Worm (Caenorhabditis elegans) whole organism, L1 larva: ENCODE measurements around the gene F22E5.22.
A peak's percentile ranks its signal among the peaks of the same experiment; 100 is the strongest.
"Not testable (repeated sequence)": the region's sequence is repeated elsewhere in the genome, so short reads cannot be mapped to it uniquely, and the experiment has no call there.

ENCODE experiments used
- C04F5.9 ChIP-seq: sonication (generic microtip); optimal IDR thresholded peaks from 2 replicates; lab custom pipeline; 2016; ENCODE audit warnings: missing genetic modification characterization, missing compliant biosample characterization
- C16A3.4 ChIP-seq: fragments of 150-350 bp; optimal IDR thresholded peaks from 2 replicates; lab custom pipeline; 2014; ENCODE audit warnings: missing biosample characterization, missing genetic modification characterization
- F16B12.6 ChIP-seq: fragments of 150-350 bp; optimal IDR thresholded peaks from 2 replicates; lab custom pipeline; 2014; ENCODE audit warnings: missing biosample characterization, missing genetic modification characterization
- ama-1 ChIP-seq: fragments of 150-350 bp; optimal IDR thresholded peaks from 2 replicates; lab custom pipeline; 2014
- ceh-82 ChIP-seq, 3 experiments: fragments of 150-350 bp in 1 of 3; sonication (generic microtip) in 2 of 3; optimal IDR thresholded peaks; 2 replicates each; lab custom pipeline; 2014 to 2017; ENCODE audit warnings: missing biosample characterization in 3 of 3, missing genetic modification characterization in 3 of 3
- ceh-90 ChIP-seq: sonication (generic microtip); optimal IDR thresholded peaks from 2 replicates; lab custom pipeline; 2016; ENCODE audit warnings: missing genetic modification characterization, missing compliant biosample characterization
- dsc-1 ChIP-seq: sonication (generic microtip); optimal IDR thresholded peaks from 2 replicates; lab custom pipeline; 2016; ENCODE audit warnings: mild to moderate bottlenecking, missing genetic modification characterization, missing compliant biosample characterization
- efl-1 ChIP-seq, 4 experiments: fragments of 150-350 bp; optimal IDR thresholded peaks in 3 of 4; peaks in 1 of 4; 1 replicate in 1 of 4; 2 replicates in 3 of 4; lab custom pipeline; 2014; ENCODE audit warnings: missing biosample characterization in 2 of 4, missing genetic modification characterization in 2 of 4, missing genetic modification reagents in 2 of 4
- egl-27 ChIP-seq, 2 experiments: fragments of 150-350 bp in 1 of 2; sonication (generic microtip); optimal IDR thresholded peaks; 3 replicates each; lab custom pipeline; 2017 to 2018; ENCODE audit warnings: missing biosample characterization in 2 of 2, missing genetic modification characterization in 2 of 2, missing genetic modification reagents in 2 of 2
- elt-2 ChIP-seq: sonication (generic microtip); optimal IDR thresholded peaks from 2 replicates; lab custom pipeline; 2016; ENCODE audit warnings: missing genetic modification characterization, mild to moderate bottlenecking, inconsistent platforms, missing compliant biosample characterization, missing genetic modification reagents
- fkh-10 ChIP-seq: sonication (generic microtip); optimal IDR thresholded peaks from 2 replicates; lab custom pipeline; 2017; ENCODE audit warnings: missing biosample characterization, missing genetic modification reagents, missing genetic modification characterization
- fos-1 ChIP-seq: fragments of 150-350 bp; optimal IDR thresholded peaks from 2 replicates; lab custom pipeline; 2014; ENCODE audit warnings: missing biosample characterization, missing genetic modification characterization
- grh-1 ChIP-seq: fragments of 200-800 bp; sonication (Bioruptor generic); IDR thresholded peaks from 2 replicates; pipeline ENCODE4 v1.3.6; 2022; ENCODE audit warnings: missing genetic modification reagents, missing genetic modification characterization, missing compliant biosample characterization
- hlh-17 ChIP-seq: fragments of 200-800 bp; sonication (Bioruptor generic); optimal IDR thresholded peaks from 2 replicates; lab custom pipeline; 2018; ENCODE audit warnings: missing genetic modification characterization, mild to moderate bottlenecking, missing compliant biosample characterization, moderate library complexity, borderline replicate concordance
- hpl-2 ChIP-seq: fragments of 150-350 bp; optimal IDR thresholded peaks from 2 replicates; lab custom pipeline; 2014; ENCODE audit warnings: missing biosample characterization, missing genetic modification reagents, missing genetic modification characterization
- jun-1 ChIP-seq: fragments of 150-350 bp; optimal IDR thresholded peaks from 2 replicates; lab custom pipeline; 2014; ENCODE audit warnings: missing biosample characterization, missing genetic modification reagents, missing genetic modification characterization
- lin-13 ChIP-seq: fragments of 150-350 bp; optimal IDR thresholded peaks from 2 replicates; lab custom pipeline; 2014; ENCODE audit warnings: missing biosample characterization, missing genetic modification reagents, missing genetic modification characterization
- lin-14 ChIP-seq: fragments of 200-800 bp; sonication (Bioruptor generic); optimal IDR thresholded peaks from 2 replicates; lab custom pipeline; 2018; ENCODE audit warnings: mild to moderate bottlenecking, missing genetic modification characterization, moderate library complexity, missing compliant biosample characterization
- lin-15B ChIP-seq: fragments of 150-350 bp; sonication (generic microtip); optimal IDR thresholded peaks from 3 replicates; lab custom pipeline; 2014; ENCODE audit warnings: missing biosample characterization, missing genetic modification characterization
- lin-35 ChIP-seq, 2 experiments: fragments of 150-350 bp; optimal IDR thresholded peaks; 2 replicates each; lab custom pipeline; 2014; ENCODE audit warnings: missing biosample characterization in 2 of 2, missing genetic modification characterization in 2 of 2, missing genetic modification reagents in 2 of 2
- lsy-2 ChIP-seq, 2 experiments: fragments of 150-350 bp; optimal IDR thresholded peaks; 2 replicates each; lab custom pipeline; 2014; ENCODE audit warnings: missing biosample characterization in 2 of 2, missing genetic modification characterization in 2 of 2
- mef-2 ChIP-seq: fragments of 150-350 bp; optimal IDR thresholded peaks from 2 replicates; lab custom pipeline; 2014; ENCODE audit warnings: missing biosample characterization, missing genetic modification characterization
- nhr-11 ChIP-seq: fragments of 150-350 bp; optimal IDR thresholded peaks from 2 replicates; lab custom pipeline; 2014; ENCODE audit warnings: missing biosample characterization, missing genetic modification characterization
- nhr-47 ChIP-seq: sonication (generic microtip); optimal IDR thresholded peaks from 2 replicates; lab custom pipeline; 2016; ENCODE audit warnings: mild to moderate bottlenecking, missing genetic modification characterization, moderate library complexity, missing compliant biosample characterization
- nhr-76 ChIP-seq: sonication (generic microtip); optimal IDR thresholded peaks from 2 replicates; lab custom pipeline; 2017; ENCODE audit warnings: missing biosample characterization, missing genetic modification characterization
- nhr-85 ChIP-seq: sonication (generic microtip); peaks from one replicate; lab custom pipeline; 2016; ENCODE audit warnings: missing genetic modification characterization, inconsistent platforms, missing compliant biosample characterization
- skn-1 ChIP-seq: fragments of 150-350 bp; optimal IDR thresholded peaks from 2 replicates; lab custom pipeline; 2014; ENCODE audit warnings: missing biosample characterization, missing genetic modification characterization
- sptf-1 ChIP-seq: fragments of 150-350 bp; optimal IDR thresholded peaks from 2 replicates; lab custom pipeline; 2014; ENCODE audit warnings: missing biosample characterization, missing genetic modification characterization
- swsn-7 ChIP-seq: sonication (generic microtip); optimal IDR thresholded peaks from 2 replicates; lab custom pipeline; 2016; ENCODE audit warnings: missing genetic modification characterization, missing compliant biosample characterization
- tlp-1 ChIP-seq: fragments of 150-350 bp; optimal IDR thresholded peaks from 2 replicates; lab custom pipeline; 2014; ENCODE audit warnings: missing biosample characterization, missing genetic modification characterization
- unc-30 ChIP-seq: sonication (generic microtip); optimal IDR thresholded peaks from 2 replicates; lab custom pipeline; 2017; ENCODE audit warnings: missing biosample characterization, missing genetic modification characterization
- unc-62 ChIP-seq: fragments of 150-350 bp; optimal IDR thresholded peaks from 2 replicates; lab custom pipeline; 2014; ENCODE audit warnings: missing biosample characterization, missing genetic modification reagents, missing genetic modification characterization
- xbp-1 ChIP-seq: sonication (generic microtip); optimal IDR thresholded peaks from 2 replicates; lab custom pipeline; 2016; ENCODE audit warnings: missing genetic modification characterization, missing compliant biosample characterization
- zag-1 ChIP-seq: fragments of 150-350 bp; optimal IDR thresholded peaks from 2 replicates; lab custom pipeline; 2014; ENCODE audit warnings: missing biosample characterization, missing genetic modification characterization
- zip-4 ChIP-seq: fragments of 200-800 bp; sonication (Bioruptor generic); optimal IDR thresholded peaks from 2 replicates; lab custom pipeline; 2018; ENCODE audit warnings: mild to moderate bottlenecking, missing genetic modification characterization, moderate library complexity, missing compliant biosample characterization
- ztf-4 ChIP-seq: fragments of 150-350 bp; optimal IDR thresholded peaks from 2 replicates; lab custom pipeline; 2014; ENCODE audit warnings: missing biosample characterization, missing genetic modification characterization

The F22E5.22 gene

DNA sequence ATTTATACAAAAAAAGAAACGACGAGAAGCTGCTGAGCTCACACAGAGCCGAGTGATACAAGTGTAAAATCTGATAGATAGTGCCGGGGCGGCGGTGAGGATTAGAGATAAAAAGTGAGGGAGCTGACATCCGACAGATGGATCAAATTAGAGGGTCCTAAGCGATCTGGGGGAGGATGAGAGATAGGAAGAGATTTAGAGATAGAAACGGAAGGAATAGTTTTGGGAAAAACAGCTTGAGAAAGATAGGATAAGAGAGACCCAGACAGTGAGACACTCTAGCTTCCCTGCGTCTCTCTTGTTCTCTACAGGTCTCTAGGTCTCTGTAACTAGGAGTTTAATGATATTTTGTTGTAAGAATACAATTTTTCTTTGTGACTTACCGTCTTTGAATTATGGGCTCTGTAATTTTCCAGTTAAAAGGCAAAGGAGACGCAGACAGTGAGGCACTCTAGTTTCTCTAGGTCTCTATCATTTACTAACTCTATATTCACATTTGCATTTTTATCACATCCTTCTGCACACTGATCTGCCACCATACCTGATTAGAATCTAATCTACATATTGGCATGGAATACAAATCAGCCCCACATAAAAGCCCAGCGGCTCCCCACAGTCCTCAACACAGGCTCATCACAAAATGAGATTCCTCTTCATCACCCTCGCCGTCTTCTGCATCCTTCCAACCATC lies 21.4 kb downstream of the F22E5.22 start, which contains the start of the genes sup-9 and nspf-1 (continued):
- TF ChIP-seq hlh-17 (no peak), lsy-2 (tag; optimal IDR thresholded peaks at IDR 0.05; lab: Kevin White, UChicago) (peak in 1 of 2 experiments; percentile 46), sptf-1 (tag; lab: Kevin White, UChicago) (no peak), ztf-4 (tag; lab: Kevin White, UChicago) (no peak), C16A3.4 (no peak), ama-1 (lab: Kevin White, UChicago) (no peak), zip-4 (GFP tag; lab: Kevin White, UChicago) (no peak), xbp-1 (tag; lab: Kevin White, UChicago) (no peak), hpl-2 (GFP tag; lab: Kevin White, UChicago) (no peak), ceh-90 (tag; lab: Kevin White, UChicago) (no peak), swsn-7 (tag; lab: Kevin White, UChicago) (peak; percentile 32)

- not testable (repeated sequence) for TF ChIP-seq elt-2 (tag; lab: Kevin White, UChicago); lin-15B (tag; lab: Kevin White, UChicago); ceh-82 (tag; optimal IDR thresholded peaks at IDR 0.05; lab: Kevin White, UChicago)
- TF ChIP-seq, all 84 proteins: peak for 0; not testable (repeated sequence) for 84
Measured at ce11 chrII:2688616-2689015, 22.9 kb downstream of the F22E5.22 start, which contains the start of gene nspf-2. TSS of gene nspf-2 (plus strand) at chrII:2688916.

ce11 chrII:2690080-2690479 lies 24.4 kb downstream of the F22E5.22 start, which contains the start of gene nspf-3:
TSS of gene nspf-3 (minus strand) at chrII:2690180.
- TF ChIP-seq mef-2 (tag; lab: Kevin White, UChicago) = no peak
- TF ChIP-seq C04F5.9 (tag; lab: Kevin White, UChicago) = no peak
- TF ChIP-seq zag-1 (tag; lab: Kevin White, UChicago) = no peak
- TF ChIP-seq nhr-76 (tag; lab: Kevin White, UChicago) = no peak
- no peak for TF ChIP-seq lin-13 (GFP tag; lab: Kevin White, UChicago)
- no peak for TF ChIP-seq jun-1 (tag; lab: Kevin White, UChicago)
- TF ChIP-seq nhr-11 (tag; lab: Kevin White, UChicago) = no peak
- TF ChIP-seq unc-30 (tag; lab: Kevin White, UChicago) = no peak
- no peak for TF ChIP-seq xbp-1 (tag; lab: Kevin White, UChicago)

- TF ChIP-seq skn-1 = no peak
Measured at ce11 chrII:2692476-2692875, 26.8 kb downstream of the F22E5.22 start, which contains the start of gene set-11. TSS of gene set-11 (minus strand) at chrII:2692576.

ce11 chrII:2695079-2695478 lies 29.4 kb downstream of the F22E5.22 start:
- TF ChIP-seq lin-35 (GFP tag; optimal IDR thresholded peaks at IDR 0.05; lab: Kevin White, UChicago) = no peak
- TF ChIP-seq hlh-17 = no peak
- no peak for TF ChIP-seq C16A3.4
- TF ChIP-seq dsc-1 (tag; lab: Kevin White, UChicago) = no peak
- no peak for TF ChIP-seq nhr-47 (tag; lab: Kevin White, UChicago)
- no peak for TF ChIP-seq efl-1 (optimal IDR thresholded peaks at IDR 0.05; lab: Kevin White, UChicago)
- peak in 1 of 2 experiments; percentile 88 for TF ChIP-seq efl-1 (GFP tag; optimal IDR thresholded peaks at IDR 0.05 in 1 of 2; lab: Kevin White, UChicago)
- TF ChIP-seq elt-2 (tag; lab: Kevin White, UChicago) = no peak
- no peak for TF ChIP-seq F16B12.6 (tag; lab: Kevin White, UChicago)
- no peak for TF ChIP-seq unc-62 (GFP tag; lab: Kevin White, UChicago)
- TF ChIP-seq fkh-10 (GFP tag; lab: Kevin White, UChicago) = peak; percentile 33
- no peak for TF ChIP-seq ama-1 (lab: Kevin White, UChicago)
- no peak for TF ChIP-seq nhr-85 (tag; lab: Kevin White, UChicago)
- TF ChIP-seq lin-14 (GFP tag; lab: Kevin White, UChicago) = peak; percentile 57
- TF ChIP-seq grh-1 = no peak
- TF ChIP-seq fos-1 (tag; lab: Kevin White, UChicago) = no peak
- no peak for TF ChIP-seq xbp-1 (tag; lab: Kevin White, UChicago)
- no peak for TF ChIP-seq egl-27 (tag; optimal IDR thresholded peaks at IDR 0.05; lab: Kevin White, UChicago)
- no peak for TF ChIP-seq nhr-11 (tag; lab: Kevin White, UChicago)
- no peak for TF ChIP-seq tlp-1 (tag; lab: Kevin White, UChicago)
